Worm (Caenorhabditis elegans): ENCODE data around the gene F47B8.8.

The F47B8.8 gene

ce11 chrV:14331477-14331876, at the start of gene F47B8.8:
Gene F47B8.8 (plus strand): TSS chrV:14331733.
- TF ChIP-seq dpff-1 (tag; optimal IDR thresholded peaks at IDR 0.05) (no peak), ceh-79 (tag; optimal IDR thresholded peaks at IDR 0.05) (no peak), ztf-25 (GFP tag; IDR thresholded peaks at IDR 0.05) (no peak), akir-1 (GFP tag; optimal IDR thresholded peaks at IDR 0.05) (no peak), somi-1 (GFP tag; optimal IDR thresholded peaks at IDR 0.05) (no peak), hlh-12 (tag; optimal IDR thresholded peaks at IDR 0.05) (no peak), hmg-20 (GFP tag; IDR thresholded peaks at IDR 0.05) (no peak), B0035.1 (tag; optimal IDR thresholded peaks at IDR 0.05) (no peak), F39B2.1 (GFP tag; IDR thresholded peaks at IDR 0.05) (no peak), ztf-26 (tag; optimal IDR thresholded peaks at IDR 0.05) (no peak)

ce11 chrV:14282222-14282709, 49.3 kb upstream of the F47B8.8 start, which contains the start of the genes srt-74 and F40G12.9:
Gene srt-74 (minus strand): TSS chrV:14282322.
Gene F40G12.9 (plus strand): TSS chrV:14282659.
- TF ChIP-seq ztf-3 (GFP tag; optimal IDR thresholded peaks at IDR 0.05), result no peak

ce11 chrV:14283241-14283640, 48.3 kb upstream of the F47B8.8 start, which contains the start of gene F40G12.10:
Gene F40G12.10 (plus strand): TSS chrV:14283541.
- no peak for TF ChIP-seq attf-5 (GFP tag; optimal IDR thresholded peaks at IDR 0.05)
- TF ChIP-seq lsl-1 (GFP tag; optimal IDR thresholded peaks at IDR 0.05), result no peak
- TF ChIP-seq Y67H2A.10 (GFP tag; conservative IDR thresholded peaks at IDR 0.05), result no peak
- TF ChIP-seq ccch-3 (GFP tag; optimal IDR thresholded peaks at IDR 0.05), result no peak
- no peak for TF ChIP-seq lin-35 (GFP tag; optimal IDR thresholded peaks at IDR 0.05)
- TF ChIP-seq T07F8.4 (tag; optimal IDR thresholded peaks at IDR 0.05), result no peak
- TF ChIP-seq bed-1 (GFP tag; IDR thresholded peaks at IDR 0.05), result no peak
- no peak for TF ChIP-seq mel-28 (tag; optimal IDR thresholded peaks at IDR 0.05; ENCODE audit: borderline replicate concordance)
- no peak for TF ChIP-seq C06A6.2 (GFP tag; conservative IDR thresholded peaks at IDR 0.05)
- TF ChIP-seq Y53F4B.3 (GFP tag; IDR thresholded peaks at IDR 0.05), result no peak
- no peak for TF ChIP-seq Y56A3A.18 (GFP tag; IDR thresholded peaks at IDR 0.05)
- no peak for TF ChIP-seq him-1 (tag; optimal IDR thresholded peaks at IDR 0.05)
- TF ChIP-seq D2030.7 (GFP tag; IDR thresholded peaks at IDR 0.05), result no peak
- TF ChIP-seq nhr-90 (tag; optimal IDR thresholded peaks at IDR 0.05), result no peak
- no peak for TF ChIP-seq Y53G8AR.9 (GFP tag; conservative IDR thresholded peaks at IDR 0.05)
- TF ChIP-seq cebp-1 (GFP tag; IDR thresholded peaks at IDR 0.05), result no peak
- no peak for TF ChIP-seq cebp-1 (tag; optimal IDR thresholded peaks at IDR 0.05)
- TF ChIP-seq ZK185.1 (tag; optimal IDR thresholded peaks at IDR 0.05; ENCODE audit: poor library complexity, severe bottlenecking), result no peak
- no peak for TF ChIP-seq tbp1 (GFP tag; optimal IDR thresholded peaks at IDR 0.05)
- TF ChIP-seq F22D6.2 (tag; optimal IDR thresholded peaks at IDR 0.05), result no peak
- no peak for TF ChIP-seq snpc-1.1 (tag; optimal IDR thresholded peaks at IDR 0.05; ENCODE audit: insufficient read depth)

ce11 chrV:14285803-14286202, 45.7 kb upstream of the F47B8.8 start, which contains the start of gene F40G12.11:
Gene F40G12.11 (plus strand): TSS chrV:14286171.
- TF ChIP-seq K11D2.4 (GFP tag; IDR thresholded peaks at IDR 0.05), result no peak
- TF ChIP-seq repo-1 (tag; optimal IDR thresholded peaks at IDR 0.05), result no peak
- peak; percentile 78 for TF ChIP-seq efl-1 (GFP tag; optimal IDR thresholded peaks at IDR 0.05)
- TF ChIP-seq mes-4 (tag; optimal IDR thresholded peaks at IDR 0.05), result no peak
- TF ChIP-seq madf-6 (GFP tag; IDR thresholded peaks at IDR 0.05), result peak; percentile 52; the same call in 1 of the 2 replicates
- no peak for TF ChIP-seq aptf-3 (GFP tag; IDR thresholded peaks at IDR 0.05)
- TF ChIP-seq attf-5 (GFP tag; optimal IDR thresholded peaks at IDR 0.05), result no peak
- TF ChIP-seq ztf-26 (tag; optimal IDR thresholded peaks at IDR 0.05), result no peak
- no peak for TF ChIP-seq hrde-1 (tag; optimal IDR thresholded peaks at IDR 0.05; ENCODE audit: borderline replicate concordance)
- TF ChIP-seq nfyb-1 (GFP tag; IDR thresholded peaks at IDR 0.05), result no peak
- TF ChIP-seq hlh-12 (tag; optimal IDR thresholded peaks at IDR 0.05), result no peak
- no peak for TF ChIP-seq ceh-100 (GFP tag; IDR thresholded peaks at IDR 0.05)
- TF ChIP-seq rcor-1 (GFP tag; IDR thresholded peaks at IDR 0.05), result no peak
- TF ChIP-seq dpl-1 (GFP tag; optimal IDR thresholded peaks at IDR 0.05), result peak; percentile 34
- no peak for TF ChIP-seq fkh-3 (tag; optimal IDR thresholded peaks at IDR 0.05)
- no peak for TF ChIP-seq egrh-3 (GFP tag; IDR thresholded peaks at IDR 0.05)
- no peak for TF ChIP-seq F33H1.4 (GFP tag; IDR thresholded peaks at IDR 0.05)

Data from whole organism, young adult.